Worm (Caenorhabditis elegans): ENCODE measurements around the gene nlp-79.

- no peak for TF ChIP-seq scrt-1 (GFP tag; IDR thresholded peaks at IDR 0.05)
- TF ChIP-seq aly-1 (tag; optimal IDR thresholded peaks at IDR 0.05) = no peak
- TF ChIP-seq tbx-37 (GFP tag; conservative IDR thresholded peaks at IDR 0.05) = no peak
- TF ChIP-seq ets-7 (tag; optimal IDR thresholded peaks at IDR 0.05) = no peak
- TF ChIP-seq ama-1 (optimal IDR thresholded peaks at IDR 0.05) = no peak
- TF ChIP-seq hmg-4 (GFP tag; optimal IDR thresholded peaks at IDR 0.05) = no peak
- no peak for TF ChIP-seq flt-1 (GFP tag; IDR thresholded peaks at IDR 0.05)
- TF ChIP-seq tbx-11 (GFP tag; IDR thresholded peaks at IDR 0.05) = no peak
- no peak for TF ChIP-seq B0310.2 (tag; optimal IDR thresholded peaks at IDR 0.05)
- TF ChIP-seq sea-1 (GFP tag; conservative IDR thresholded peaks at IDR 0.05) = no peak
- no peak for TF ChIP-seq ceh-13 (GFP tag; optimal IDR thresholded peaks at IDR 0.05)
- TF ChIP-seq F13C5.2 (tag; optimal IDR thresholded peaks at IDR 0.05) = no peak
- no peak for TF ChIP-seq pes-1 (GFP tag; IDR thresholded peaks at IDR 0.05)
- TF ChIP-seq hmbx-1 (tag; optimal IDR thresholded peaks at IDR 0.05) = no peak
Observed at ce11 chrIV:13180723-13181122, 31.3 kb downstream of the nlp-79 start, which contains the start of gene F58D2.3.
